Fruit fly (Drosophila melanogaster): Measurements from ENCODE around the gene CG8852.

Gene CG8852

DNA sequence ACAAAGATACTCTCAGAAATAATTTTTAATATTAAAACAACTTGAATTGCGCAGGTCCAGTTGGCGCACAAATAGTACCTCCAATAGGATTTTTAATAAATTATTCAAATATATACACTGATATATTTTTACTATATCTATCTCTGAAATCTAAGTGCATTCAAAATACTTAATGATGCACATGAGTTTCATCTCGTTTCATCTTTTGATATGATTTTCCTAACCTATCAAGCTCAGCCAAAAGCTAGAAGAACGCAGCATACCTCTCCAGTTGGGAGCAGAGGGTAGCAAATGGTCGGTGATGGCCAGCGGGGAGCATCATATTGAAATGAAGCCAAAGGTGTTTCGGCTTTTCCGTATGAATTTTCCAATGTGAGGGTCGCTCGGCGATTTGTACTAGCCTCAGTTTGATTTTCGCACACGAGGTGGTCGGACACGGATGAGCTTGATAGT is at the start of gene CG8852:
Gene CG8852, plus strand, starts transcription at position 403 of the 453 bp plus-strand sequence.
- no peak for TF ChIP-seq noc (tag; optimal IDR thresholded peaks at IDR 0.05)

DNA sequence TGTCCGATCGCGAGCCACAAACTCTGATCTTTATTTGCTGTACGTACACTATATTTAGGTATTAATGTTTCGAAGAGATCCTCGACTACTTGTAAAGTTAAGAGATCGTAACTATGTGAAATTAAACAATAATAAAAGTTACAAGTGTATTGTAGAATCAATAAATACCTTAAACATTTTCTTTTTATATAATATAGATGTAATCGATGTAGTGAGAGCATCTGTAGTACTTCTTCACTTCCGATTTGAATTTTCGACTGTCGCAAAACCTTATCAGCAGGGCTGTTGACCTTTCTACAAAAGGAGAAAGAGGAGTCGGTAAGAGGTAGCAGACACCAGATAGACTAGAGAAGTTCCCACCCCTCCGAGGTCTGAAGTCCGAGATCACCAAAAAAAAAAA is 49.8 kb upstream of the CG8852 start:
- TF ChIP-seq noc (tag; optimal IDR thresholded peaks at IDR 0.05): no peak

DNA sequence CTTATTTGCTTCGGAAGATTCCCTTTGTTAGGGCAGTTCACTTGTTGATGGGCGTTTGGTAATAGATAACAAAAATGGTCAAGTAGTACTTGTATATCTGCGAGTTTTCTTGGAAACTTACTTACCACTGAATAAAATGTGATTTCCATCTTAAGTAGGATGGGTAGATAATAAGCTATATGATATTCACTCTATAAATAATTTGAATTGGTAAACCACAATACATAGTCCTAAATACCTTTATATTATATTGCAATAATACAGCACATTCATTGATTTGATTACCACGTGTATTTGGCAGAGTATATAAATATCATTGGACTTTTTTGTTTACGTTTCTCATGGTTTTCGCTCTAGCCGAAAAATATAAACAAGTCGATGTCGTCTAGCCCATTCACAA is 49.0 kb upstream of the CG8852 start:
- peak; percentile 67 for TF ChIP-seq noc (tag; optimal IDR thresholded peaks at IDR 0.05)

DNA sequence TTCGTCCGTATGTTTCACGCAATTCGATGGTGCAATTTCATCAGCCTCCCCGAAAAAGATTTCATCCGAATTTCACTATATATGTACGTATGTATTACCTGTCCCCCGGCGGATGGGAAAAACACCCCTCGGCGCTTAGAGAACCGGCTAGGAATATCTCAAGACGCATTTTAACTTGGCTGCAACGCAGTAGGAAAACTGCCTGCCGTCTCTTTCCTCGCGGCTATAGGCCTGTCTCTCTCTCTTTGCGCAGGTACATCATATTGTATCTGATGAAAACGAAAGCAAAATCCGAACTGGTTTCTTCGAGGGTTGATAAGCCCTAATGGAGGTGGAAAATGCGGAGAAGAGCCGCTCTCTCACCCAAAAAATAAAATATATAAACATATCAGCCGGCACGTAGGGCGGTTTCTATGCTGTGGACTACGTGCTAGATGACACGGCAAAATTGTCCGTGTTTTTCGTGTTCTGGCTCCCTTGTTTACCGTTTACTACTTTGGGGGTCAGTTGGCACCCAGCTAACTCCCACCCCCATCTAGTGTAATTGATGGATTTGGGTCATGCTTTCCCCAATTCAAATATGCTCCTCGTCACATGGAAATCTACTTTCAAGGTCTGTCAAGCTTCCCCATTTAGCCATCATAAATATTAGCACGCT is 48.4 kb upstream of the CG8852 start:
- TF ChIP-seq noc (tag; optimal IDR thresholded peaks at IDR 0.05): no peak

DNA sequence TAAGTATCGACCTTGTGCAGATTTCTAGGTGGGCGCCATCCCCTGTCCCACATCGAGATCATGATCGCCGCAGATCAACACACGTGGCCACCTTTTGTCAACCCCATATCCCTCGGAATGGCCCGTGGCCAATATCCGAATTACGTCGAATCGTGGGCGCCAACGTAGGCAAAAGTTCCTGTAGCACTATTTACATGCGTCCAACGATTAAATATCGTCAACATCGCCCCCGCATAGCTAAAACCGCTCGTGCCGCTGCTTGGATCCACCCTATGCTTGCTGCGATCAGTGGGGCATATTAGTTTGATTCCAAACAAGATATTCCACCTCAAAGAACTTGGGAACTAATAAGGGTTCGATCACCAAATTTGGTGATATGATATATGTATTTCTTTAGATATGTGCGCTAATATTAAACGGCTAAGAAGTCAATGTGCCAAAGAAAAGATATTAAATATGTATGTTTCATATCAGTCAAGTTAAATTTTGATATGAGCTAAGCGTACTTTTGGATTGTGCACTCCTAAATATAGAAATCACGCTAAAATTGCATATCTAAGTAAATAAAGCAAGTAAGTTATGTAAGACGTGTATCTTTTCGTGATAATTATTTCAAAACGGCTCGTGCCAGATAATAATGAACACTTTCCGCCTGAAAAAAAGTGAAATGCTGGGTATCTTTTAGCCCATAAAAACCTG is 47.7 kb upstream of the CG8852 start:
- TF ChIP-seq noc (tag; optimal IDR thresholded peaks at IDR 0.05): peak; percentile 62

DNA sequence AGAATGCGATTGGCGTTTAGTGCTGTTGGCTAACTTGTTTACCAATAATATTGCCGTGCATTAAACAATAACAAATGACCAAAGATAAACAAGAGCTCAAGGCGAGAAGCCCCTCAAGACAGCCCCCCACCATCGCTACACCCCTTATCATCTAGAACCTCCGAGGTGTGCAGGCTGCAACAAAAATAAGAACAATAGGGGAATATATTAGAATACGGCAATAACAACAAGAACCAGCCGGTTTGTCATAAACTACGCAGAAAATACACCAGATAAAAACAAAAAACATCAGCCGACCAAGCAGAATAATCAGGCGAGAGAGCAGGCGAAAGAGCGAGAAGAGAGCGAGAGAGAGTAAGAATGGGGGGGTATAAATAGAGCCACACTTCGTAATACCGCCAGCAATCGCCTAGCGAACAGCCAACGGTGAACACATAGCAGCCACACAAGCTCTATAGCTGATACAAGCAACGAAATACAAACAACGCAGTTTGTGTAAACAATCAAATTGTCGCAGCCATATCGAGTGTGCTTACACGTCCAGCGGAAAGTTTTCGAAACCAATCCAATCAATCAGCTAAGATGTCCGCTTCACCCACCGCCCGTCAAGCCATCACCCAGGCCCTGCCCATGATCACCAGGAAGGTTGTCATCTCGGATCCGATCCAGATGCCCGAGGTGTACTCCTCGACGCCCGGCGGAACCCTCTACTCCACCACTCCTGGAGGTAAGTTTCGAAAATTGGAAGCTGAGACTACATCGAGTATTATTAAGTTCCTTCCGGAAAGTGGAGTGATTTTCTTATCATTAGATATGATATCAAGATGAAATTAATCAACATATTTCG is 46.7 kb upstream of the CG8852 start, which contains the start of gene Thor:
Gene Thor, plus strand, starts transcription at position 401 of the 847 bp plus-strand sequence.
- TF ChIP-seq noc (tag; optimal IDR thresholded peaks at IDR 0.05): peak; percentile 61

DNA sequence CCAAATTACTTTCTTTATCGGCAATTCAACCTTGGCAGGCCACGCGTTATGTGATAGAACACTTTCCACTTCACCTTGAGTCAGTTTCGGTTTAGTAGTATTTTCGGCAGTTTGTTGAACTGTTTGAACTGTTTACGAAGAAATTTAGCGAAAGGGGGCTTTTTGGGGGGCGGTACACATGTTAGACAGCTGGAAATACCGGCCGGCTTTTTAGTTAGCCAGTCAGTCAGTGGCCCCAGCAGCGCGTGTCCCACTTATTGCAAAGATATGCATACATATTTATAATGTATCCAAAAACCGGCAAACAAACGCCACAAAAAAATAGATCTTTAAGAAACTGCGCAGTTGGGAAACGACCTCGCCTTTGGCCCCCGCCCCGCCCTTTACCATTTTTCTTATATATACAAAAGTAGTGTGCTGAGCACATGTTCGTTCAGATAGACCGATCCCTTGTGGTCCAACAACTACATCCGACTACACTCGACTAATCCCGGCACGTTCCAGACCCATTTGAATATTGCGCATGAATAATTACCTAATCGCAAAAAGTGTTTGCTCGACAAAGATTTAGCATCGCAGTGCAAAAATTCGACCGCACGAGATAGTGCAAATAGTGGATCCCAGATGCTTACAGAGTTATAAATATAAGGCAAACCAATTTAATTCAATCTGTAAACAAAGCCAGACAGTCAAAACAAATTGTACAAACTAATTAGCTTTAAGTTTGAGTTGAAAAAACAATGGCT is 45.1 kb upstream of the CG8852 start:
- TF ChIP-seq noc (tag; optimal IDR thresholded peaks at IDR 0.05): peak; percentile 35

DNA sequence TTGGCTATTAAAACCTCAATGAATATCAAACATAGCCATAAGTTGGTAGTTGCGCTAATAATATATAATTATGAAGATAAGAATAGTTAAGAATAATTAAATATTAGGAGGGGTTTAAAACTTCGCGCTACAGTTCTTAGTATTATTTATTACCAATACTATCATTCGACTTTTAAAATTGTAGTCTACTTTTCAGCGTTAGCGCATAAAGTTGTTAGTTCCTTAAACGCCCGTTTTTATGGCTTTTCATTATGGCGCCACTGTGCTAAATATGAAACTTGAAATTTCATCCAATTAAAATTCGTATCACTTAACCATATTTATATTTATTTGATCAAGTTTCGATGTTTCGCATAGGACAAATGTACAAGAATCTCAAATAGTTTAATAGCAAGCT is 44.5 kb upstream of the CG8852 start:
- no peak for TF ChIP-seq noc (tag; optimal IDR thresholded peaks at IDR 0.05)

DNA sequence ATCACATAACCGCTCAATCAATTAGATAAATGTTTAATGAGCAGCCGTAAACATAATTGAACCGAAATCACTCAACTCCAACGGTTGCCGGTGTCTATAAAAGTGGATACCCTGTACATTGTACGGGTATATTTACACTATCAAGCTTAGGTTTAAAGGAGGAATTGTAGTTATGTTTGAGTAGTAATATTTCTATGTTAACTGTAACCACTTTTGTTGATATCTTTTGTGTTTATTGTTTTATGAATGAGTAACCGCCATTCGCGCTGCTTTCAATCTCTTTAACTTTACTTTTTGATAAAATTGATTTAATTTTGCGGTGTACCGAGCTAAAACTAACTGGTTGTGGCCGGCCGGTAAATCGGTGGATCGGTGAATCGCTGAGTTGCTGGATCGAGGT is 42.9 kb upstream of the CG8852 start:
- TF ChIP-seq noc (tag; optimal IDR thresholded peaks at IDR 0.05): no peak

DNA sequence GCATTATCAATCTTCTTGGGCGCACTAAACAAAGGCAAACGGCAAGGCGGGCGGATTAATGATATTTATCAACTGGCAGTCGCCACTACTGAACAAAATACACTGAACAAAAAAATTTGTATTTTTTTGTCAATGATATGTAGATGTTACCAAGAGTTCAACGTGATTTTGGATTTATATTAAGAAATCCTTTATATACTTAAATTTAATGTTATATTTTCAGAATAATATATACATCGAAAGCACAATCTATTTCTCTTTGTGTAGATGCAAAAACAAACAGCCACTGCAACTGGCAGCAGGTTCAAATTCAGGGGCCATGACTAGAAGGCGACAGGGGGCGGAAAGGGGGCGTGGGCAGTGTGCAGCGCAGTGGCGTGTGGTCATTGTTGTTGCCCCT is 42.2 kb upstream of the CG8852 start:
- TF ChIP-seq noc (tag; optimal IDR thresholded peaks at IDR 0.05): no peak

DNA sequence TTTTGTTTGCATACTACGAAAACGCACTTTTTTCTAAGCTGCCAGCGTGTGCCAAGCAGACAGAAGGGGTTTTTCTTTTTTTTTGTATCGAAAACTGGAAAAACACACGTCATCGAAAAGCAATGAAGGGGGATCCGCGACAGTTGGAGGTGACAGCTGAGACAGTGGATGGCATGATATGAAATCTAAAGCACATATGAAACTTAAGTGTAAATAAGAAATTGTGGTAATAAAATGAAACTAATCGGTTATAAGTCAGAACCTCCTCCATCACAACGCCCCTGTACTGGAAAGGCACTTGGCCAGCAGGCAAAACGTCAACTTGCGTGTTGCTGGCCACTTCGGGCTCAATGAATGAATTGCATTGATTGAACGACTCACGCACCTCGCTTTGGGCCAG is 41.3 kb upstream of the CG8852 start:
- no peak for TF ChIP-seq noc (tag; optimal IDR thresholded peaks at IDR 0.05)

DNA sequence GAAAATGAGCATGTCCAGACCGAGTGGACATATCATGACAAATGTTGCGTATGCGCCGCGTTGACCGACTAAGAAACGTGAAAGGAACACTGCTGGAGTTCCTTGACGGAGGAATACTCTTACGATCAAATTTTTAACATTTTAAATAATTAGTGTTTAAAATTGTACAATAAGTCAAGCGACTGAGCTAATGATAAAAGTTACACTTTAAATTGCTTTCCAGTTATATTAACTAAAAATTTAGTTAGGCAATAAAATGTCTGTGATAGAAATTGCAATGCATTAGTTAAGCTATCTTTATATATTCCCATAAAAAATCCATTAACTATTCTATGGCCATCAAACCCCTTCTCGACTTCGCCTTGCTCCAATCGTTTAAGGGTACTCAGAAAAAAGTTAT is 40.2 kb upstream of the CG8852 start:
- TF ChIP-seq noc (tag; optimal IDR thresholded peaks at IDR 0.05): no peak

DNA sequence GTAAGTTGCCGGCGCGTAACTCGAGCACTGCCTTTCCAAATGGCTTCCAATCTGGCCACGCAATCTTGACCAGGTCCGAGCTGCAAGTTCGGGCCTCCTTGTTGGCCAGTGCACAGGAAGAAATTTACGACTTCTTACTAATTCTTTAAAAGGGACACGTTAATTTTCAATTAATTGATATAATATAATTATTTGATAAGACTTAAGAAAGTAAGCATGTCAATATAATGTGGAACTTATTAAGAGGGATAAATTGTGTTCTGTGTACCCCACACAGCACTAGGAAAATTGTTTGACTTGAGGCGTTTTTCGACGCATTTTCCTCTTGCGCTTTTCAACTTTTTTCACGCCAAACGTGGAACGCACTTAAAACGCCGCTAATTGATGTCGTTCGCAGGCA is 39.4 kb upstream of the CG8852 start:
- no peak for TF ChIP-seq noc (tag; optimal IDR thresholded peaks at IDR 0.05)

DNA sequence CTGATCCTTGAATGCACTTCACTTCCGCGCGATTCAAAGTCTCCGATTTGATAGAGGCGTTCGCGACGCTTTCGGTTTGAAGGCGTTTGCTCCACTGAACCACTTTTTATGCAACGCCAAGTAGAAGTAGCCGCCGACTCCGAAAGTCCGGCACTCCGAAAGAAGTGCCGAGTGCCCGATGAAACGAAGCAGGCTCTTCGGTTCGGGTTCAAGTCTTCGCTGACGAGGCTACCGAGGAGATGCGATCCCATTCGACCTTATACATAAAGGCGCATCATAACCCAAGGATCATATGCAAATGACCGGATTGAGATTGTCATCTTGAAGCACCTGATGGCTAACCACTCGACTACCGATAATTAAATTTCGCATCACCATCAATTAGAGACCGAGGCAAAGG is 34.0 kb upstream of the CG8852 start, which contains the start of gene CG15414:
Gene CG15414, minus strand, starts transcription at position 101 of the 400 bp plus-strand sequence.
- TF ChIP-seq noc (tag; optimal IDR thresholded peaks at IDR 0.05): no peak

DNA sequence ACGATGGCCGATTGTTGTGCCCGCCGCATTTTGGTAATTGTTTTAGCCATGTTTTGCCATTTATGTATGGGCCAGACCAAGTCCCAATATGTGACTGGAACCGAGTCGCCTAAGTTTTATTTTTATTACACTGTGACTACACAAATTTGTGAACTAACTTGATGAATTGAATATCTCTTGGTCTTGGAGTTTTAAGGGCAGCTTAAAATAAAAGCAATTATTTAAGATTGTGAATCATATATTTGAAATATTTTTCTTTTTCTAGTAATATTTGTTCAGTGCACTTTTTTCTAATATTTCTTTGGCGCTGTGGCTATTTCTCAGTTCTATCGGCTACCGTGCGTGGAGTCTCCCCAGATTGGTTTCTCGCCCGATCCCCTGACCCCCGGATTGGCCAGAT is 31.5 kb upstream of the CG8852 start:
- no peak for TF ChIP-seq noc (tag; optimal IDR thresholded peaks at IDR 0.05)

DNA sequence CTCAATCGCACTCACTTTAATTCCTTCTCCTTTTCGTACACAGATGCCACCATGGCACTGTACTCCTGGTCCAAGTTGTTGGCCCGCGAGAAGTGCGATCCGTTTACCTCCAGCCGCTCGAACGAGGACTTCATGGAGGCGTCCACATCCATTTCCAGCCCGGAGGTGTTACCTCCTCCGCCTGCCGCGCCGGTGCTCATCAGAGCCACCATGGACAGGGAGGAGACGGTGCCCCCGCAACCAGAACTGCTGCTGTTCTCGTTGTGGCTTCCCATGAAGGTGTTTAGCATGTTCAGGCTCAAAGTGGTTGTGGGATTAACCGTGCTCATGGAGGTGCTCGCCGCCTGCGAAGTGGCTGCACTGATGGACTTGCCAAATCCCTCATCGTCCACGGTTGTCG is 29.5 kb upstream of the CG8852 start:
- no peak for TF ChIP-seq noc (tag; optimal IDR thresholded peaks at IDR 0.05)

All from whole organism, larva.